Worm (Caenorhabditis elegans) whole organism, L4/young adult: ENCODE results near the gene F54E4.2.

ENCODE experiments used
- W03F9.2 ChIP-seq: fragments of 150-350 bp; optimal IDR thresholded peaks from 2 replicates; lab custom pipeline; 2014; ENCODE audit warnings: missing biosample characterization, missing genetic modification characterization
- dao-5 ChIP-seq: sonication (generic microtip); optimal IDR thresholded peaks from 2 replicates; lab custom pipeline; 2016; ENCODE audit warnings: missing genotype, missing genetic modification characterization, moderate library complexity, missing compliant biosample characterization
- him-1 ChIP-seq: sonication (generic microtip); optimal IDR thresholded peaks from 2 replicates; lab custom pipeline; 2016; ENCODE audit warnings: missing genotype, missing genetic modification reagents, missing genetic modification characterization, missing compliant biosample characterization

The F54E4.2 gene

ce11 chrX:14581429-14581828 lies 47.3 kb downstream of the F54E4.2 start, which contains the start of gene sym-1:
Gene sym-1, plus strand, starts transcription at chrX:14581622.
- no peak for TF ChIP-seq him-1 (tag; lab: Kevin White, UChicago)
- no peak for TF ChIP-seq W03F9.2 (tag; lab: Kevin White, UChicago)
- TF ChIP-seq dao-5 (tag; lab: Kevin White, UChicago) = no peak

- no peak for TF ChIP-seq dao-5 (tag; lab: Kevin White, UChicago)
- no peak for TF ChIP-seq him-1 (tag; lab: Kevin White, UChicago)
- no peak for TF ChIP-seq W03F9.2 (tag; lab: Kevin White, UChicago)
These were observed 47.9 kb downstream of the F54E4.2 start for ce11 chrX:14580853-14581252.

ce11 chrX:14577579-14578127 lies 51.1 kb downstream of the F54E4.2 start, which contains the start of gene let-4:
Gene let-4, plus strand, starts transcription at chrX:14577935.
- TF ChIP-seq dao-5 (tag; lab: Kevin White, UChicago) = no peak
- TF ChIP-seq him-1 (tag; lab: Kevin White, UChicago) = no peak
- no peak for TF ChIP-seq W03F9.2 (tag; lab: Kevin White, UChicago)

- no peak for TF ChIP-seq dao-5 (tag; lab: Kevin White, UChicago)
- no peak for TF ChIP-seq W03F9.2 (tag; lab: Kevin White, UChicago)
- no peak for TF ChIP-seq him-1 (tag; lab: Kevin White, UChicago)
These were observed 52.8 kb downstream of the F54E4.2 start for ce11 chrX:14575920-14576319.
